Worm (Caenorhabditis elegans): Measurements from ENCODE around the gene C55A6.3.

DNA sequence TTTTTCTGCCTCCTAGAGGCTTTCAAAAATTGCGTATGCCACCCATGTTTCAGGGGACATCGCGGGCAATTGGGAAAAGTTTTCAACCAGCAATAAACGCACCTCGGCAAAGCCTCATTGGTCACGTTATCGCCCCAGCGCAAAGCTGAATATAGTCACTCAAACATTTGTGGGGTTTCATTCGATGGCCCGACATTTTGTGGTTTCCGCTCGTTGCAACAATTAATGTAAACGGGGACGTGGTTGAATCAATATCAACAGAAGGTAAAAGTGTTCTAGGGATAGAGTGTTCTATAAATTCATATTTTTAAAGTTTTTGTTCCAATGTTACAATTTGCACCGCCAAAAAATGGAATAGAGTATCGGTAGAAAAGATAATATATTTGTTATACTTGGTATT, 25.0 kb downstream of the C55A6.3 start:
- TF ChIP-seq xnd-1 (tag; optimal IDR thresholded peaks at IDR 0.05) (no peak), ccch-3 (GFP tag; optimal IDR thresholded peaks at IDR 0.05) (no peak)
